Worm (Caenorhabditis elegans) whole organism, L4/young adult: ENCODE data around the gene K07C11.10.

Experiments
- W03F9.2 ChIP-seq: fragments of 150-350 bp; optimal IDR thresholded peaks from 2 replicates; lab custom pipeline; 2014; ENCODE audit warnings: missing biosample characterization, missing genetic modification characterization
- dao-5 ChIP-seq: sonication (generic microtip); optimal IDR thresholded peaks from 2 replicates; lab custom pipeline; 2016; ENCODE audit warnings: missing genotype, missing genetic modification characterization, moderate library complexity, missing compliant biosample characterization
- him-1 ChIP-seq: sonication (generic microtip); optimal IDR thresholded peaks from 2 replicates; lab custom pipeline; 2016; ENCODE audit warnings: missing genotype, missing genetic modification reagents, missing genetic modification characterization, missing compliant biosample characterization

DNA sequence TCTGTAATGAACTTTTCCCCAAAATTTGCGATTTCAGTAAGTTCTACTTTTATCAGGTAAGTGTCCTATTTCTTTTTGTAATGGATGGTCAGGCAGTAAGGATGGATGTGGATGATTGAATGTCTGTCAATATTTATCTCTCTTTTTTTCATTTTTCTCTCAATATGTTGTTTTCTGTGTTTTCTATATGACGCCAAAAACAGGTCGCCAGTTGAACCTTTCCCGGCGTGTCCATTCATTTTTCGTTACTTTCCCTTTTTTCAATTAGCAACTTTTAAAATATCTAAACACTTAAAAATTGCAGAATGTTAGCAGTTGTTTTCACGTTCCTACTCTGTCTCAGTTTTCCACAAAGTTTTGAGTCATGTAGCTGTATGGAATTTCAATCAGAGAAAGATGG, 19.8 kb downstream of the K07C11.10 start, which contains the start of gene timp-1:
- TF ChIP-seq him-1 (tag; lab: Kevin White, UChicago), result no peak
- no peak for TF ChIP-seq W03F9.2 (tag; lab: Kevin White, UChicago)
- no peak for TF ChIP-seq dao-5 (tag; lab: Kevin White, UChicago)
